Worm (Caenorhabditis elegans) whole organism, late embryonic: ENCODE measurements around the gene Y57G11B.8.

Experiments used
- ama-1 ChIP-seq: fragments of 150-350 bp; optimal IDR thresholded peaks from 2 replicates; lab custom pipeline; 2014
- dve-1 ChIP-seq: sonication (generic microtip); optimal IDR thresholded peaks from 2 replicates; lab custom pipeline; 2017; ENCODE audit warnings: antibody characterized with exemption, mild to moderate bottlenecking, missing genetic modification characterization, missing compliant biosample characterization
- lin-11 ChIP-seq: fragments of 200-800 bp; sonication (Bioruptor generic); optimal IDR thresholded peaks from 2 replicates; lab custom pipeline; 2018; ENCODE audit warnings: mild to moderate bottlenecking, missing genetic modification characterization, missing compliant biosample characterization
- nfya-1 ChIP-seq: sonication (generic microtip); optimal IDR thresholded peaks from 2 replicates; lab custom pipeline; 2017; ENCODE audit warnings: missing genetic modification characterization, mild to moderate bottlenecking, missing compliant biosample characterization, antibody characterized with exemption, moderate library complexity
- nhr-11 ChIP-seq: fragments of 150-350 bp; optimal IDR thresholded peaks from 2 replicates; lab custom pipeline; 2014; ENCODE audit warnings: missing biosample characterization, missing genetic modification characterization
- npax-4 ChIP-seq: sonication (generic microtip); optimal IDR thresholded peaks from 2 replicates; lab custom pipeline; 2016; ENCODE audit warnings: missing genetic modification characterization, missing compliant biosample characterization
- pha-4 ChIP-seq: fragments of 150-350 bp; optimal IDR thresholded peaks from 2 replicates; lab custom pipeline; 2018; ENCODE audit warnings: missing biosample characterization, missing genetic modification reagents, missing genetic modification characterization
- rnt-1 ChIP-seq: sonication (generic microtip); optimal IDR thresholded peaks from 2 replicates; lab custom pipeline; 2016; ENCODE audit warnings: missing genetic modification characterization, missing compliant biosample characterization
- unc-55 ChIP-seq: sonication (generic microtip); optimal IDR thresholded peaks from 2 replicates; lab custom pipeline; 2017; ENCODE audit warnings: missing biosample characterization, missing genetic modification reagents, missing genetic modification characterization
- zip-5 ChIP-seq: sonication (generic microtip); optimal IDR thresholded peaks from 2 replicates; lab custom pipeline; 2016; ENCODE audit warnings: missing genetic modification characterization, missing compliant biosample characterization

ce11 chrIV:14554788-14555187, 23.7 kb downstream of the Y57G11B.8 start, which contains the start of gene Y57G11B.6:
- TF ChIP-seq zip-5 (tag; lab: Kevin White, UChicago), result no peak
- TF ChIP-seq dve-1 (tag; lab: Kevin White, UChicago), result no peak
- TF ChIP-seq nhr-11 (tag; lab: Kevin White, UChicago), result no peak
- TF ChIP-seq npax-4 (tag; lab: Kevin White, UChicago), result no peak
- TF ChIP-seq ama-1 (lab: Kevin White, UChicago), result no peak
- TF ChIP-seq rnt-1, result no peak
- no peak for TF ChIP-seq unc-55
- TF ChIP-seq nfya-1 (tag; lab: Kevin White, UChicago), result no peak
- no peak for TF ChIP-seq lin-11 (tag; lab: Kevin White, UChicago)
- no peak for TF ChIP-seq pha-4 (tag; lab: Kevin White, UChicago)
